Fruit fly (Drosophila melanogaster): ENCODE results near the gene AMPKalpha.

Gene AMPKalpha

dm6 chrX:1349255-1349654, 26.1 kb upstream of the AMPKalpha start, which contains the start of gene MTPAP:
Gene MTPAP, minus strand, starts transcription at chrX:1349357.
- TF ChIP-seq Sin3A (optimal IDR thresholded peaks at IDR 0.05) (peak; percentile 83), D (optimal IDR thresholded peaks at IDR 0.05) (no peak), D (GFP tag; optimal IDR thresholded peaks at IDR 0.05) (no peak), CG2129 (GFP tag; IDR thresholded peaks at IDR 0.05; ENCODE audit: partially characterized antibody) (0 out of 2 replicates have a peak, but pooled peaks have one; percentile 17), pfk (GFP tag; optimal IDR thresholded peaks at IDR 0.05) (no peak), CG14014 (GFP tag; IDR thresholded peaks at IDR 0.05) (no peak), BEAF-32 (GFP tag; optimal IDR thresholded peaks at IDR 0.05) (peak; percentile 68), CG8089 (GFP tag; optimal IDR thresholded peaks at IDR 0.05) (no peak), CG13894 (tag; optimal IDR thresholded peaks at IDR 0.05) (no peak), trem (tag; optimal IDR thresholded peaks at IDR 0.05) (peak; percentile 64), CTCF (GFP tag; optimal IDR thresholded peaks at IDR 0.05) (peak; percentile 61), E2f2 (GFP tag; IDR thresholded peaks at IDR 0.05) (peak; percentile 93), wdn (GFP tag; IDR thresholded peaks at IDR 0.05) (no peak), CG42726 (GFP tag; IDR thresholded peaks at IDR 0.05; ENCODE audit: partially characterized antibody) (no peak), CG2678 (tag; optimal IDR thresholded peaks at IDR 0.05) (no peak), CG13123 (GFP tag; optimal IDR thresholded peaks at IDR 0.05) (no peak), prd (optimal IDR thresholded peaks at IDR 0.05) (no peak), prd (GFP tag; IDR thresholded peaks at IDR 0.05) (no peak), CG10959 (GFP tag; IDR thresholded peaks at IDR 0.05) (no peak), CG10654 (GFP tag; optimal IDR thresholded peaks at IDR 0.05) (no peak), CG7357 (GFP tag; IDR thresholded peaks at IDR 0.05) (no peak), CG12659 (GFP tag; optimal IDR thresholded peaks at IDR 0.05) (peak; percentile 28), gsb (GFP tag; IDR thresholded peaks at IDR 0.05) (no peak), CG1603 (tag; optimal IDR thresholded peaks at IDR 0.05) (no peak), CG7556 (GFP tag; optimal IDR thresholded peaks at IDR 0.05) (no peak), ash1 (GFP tag; optimal IDR thresholded peaks at IDR 0.05) (no peak), CG8944 (GFP tag; optimal IDR thresholded peaks at IDR 0.05) (peak; percentile 11), Neu2 (GFP tag; optimal IDR thresholded peaks at IDR 0.05; ENCODE audit: borderline replicate concordance) (no peak), CG17612 (GFP tag; IDR thresholded peaks at IDR 0.05) (no peak), CG14441 (GFP tag; IDR thresholded peaks at IDR 0.05) (no peak), z (GFP tag; IDR thresholded peaks at IDR 0.05) (no peak), kah (GFP tag; optimal IDR thresholded peaks at IDR 0.05) (no peak), otp (GFP tag; IDR thresholded peaks at IDR 0.05) (no peak), hbn (GFP tag; IDR thresholded peaks at IDR 0.05; ENCODE audit: partially characterized antibody) (peak; percentile 52; the same call in 1 of the 2 replicates), dati (GFP tag; IDR thresholded peaks at IDR 0.05) (no peak), CG1233 (GFP tag; optimal IDR thresholded peaks at IDR 0.05) (no peak), ftz-f1 (GFP tag; optimal IDR thresholded peaks at IDR 0.05) (no peak), Hr51 (GFP tag; optimal IDR thresholded peaks at IDR 0.05) (no peak), Dad (GFP tag; optimal IDR thresholded peaks at IDR 0.05) (no peak), CG9817 (tag; optimal IDR thresholded peaks at IDR 0.05) (no peak), CG9727 (GFP tag; optimal IDR thresholded peaks at IDR 0.05) (no peak), CG18262 (tag; optimal IDR thresholded peaks at IDR 0.05) (no peak), grn (GFP tag; optimal IDR thresholded peaks at IDR 0.05) (no peak), CG10543 (GFP tag; optimal IDR thresholded peaks at IDR 0.05) (no peak), CG9797 (GFP tag; optimal IDR thresholded peaks at IDR 0.05) (peak; percentile 7), CG11456 (GFP tag; IDR thresholded peaks at IDR 0.05) (no peak), CG5180 (GFP tag; optimal IDR thresholded peaks at IDR 0.05) (no peak), Gsc (GFP tag; IDR thresholded peaks at IDR 0.05) (no peak), Aef1 (GFP tag; IDR thresholded peaks at IDR 0.05) (no peak), pb (GFP tag; optimal IDR thresholded peaks at IDR 0.05) (peak; percentile 2), CG7928 (GFP tag; optimal IDR thresholded peaks at IDR 0.05) (peak; percentile 97), CG4854 (GFP tag; optimal IDR thresholded peaks at IDR 0.05) (no peak), Spps (tag; optimal IDR thresholded peaks at IDR 0.05) (no peak)

Data from whole organism, embryonic.